Worm (Caenorhabditis elegans): Measurements from ENCODE around the gene str-263.
A peak's percentile ranks its signal among the peaks of the same experiment; 100 is the strongest.

ce11 chrV:15566511-15567178 is 46.3 kb upstream of the str-263 start:
- TF ChIP-seq ceh-82 (tag; optimal IDR thresholded peaks at IDR 0.05): peak in 1 of 3 experiments; percentile 44
- TF ChIP-seq nhr-28 (tag; optimal IDR thresholded peaks at IDR 0.05): no peak
- TF ChIP-seq unc-86 (tag; optimal IDR thresholded peaks at IDR 0.05): no peak
- TF ChIP-seq egl-27 (tag; optimal IDR thresholded peaks at IDR 0.05): no peak
